Worm (Caenorhabditis elegans) whole organism, L4 larva: ENCODE results near the gene abhd-5.2.

Experiments
- D1046.2 ChIP-seq: fragments of 200-800 bp; sonication (Bioruptor generic); IDR thresholded peaks from 2 replicates; pipeline ENCODE4 v1.3.6; 2022; ENCODE audit warnings: missing genetic modification characterization, missing compliant biosample characterization
- F49E8.2 ChIP-seq: sonication (generic microtip); optimal IDR thresholded peaks from 2 replicates; lab custom pipeline; 2016; ENCODE audit warnings: missing compliant biosample characterization, mild to moderate bottlenecking, missing genetic modification characterization, borderline replicate concordance
- Y105C5A.15 ChIP-seq: fragments of 200-800 bp; sonication (Bioruptor generic); IDR thresholded peaks from 2 replicates; pipeline ENCODE4 v1.3.6; 2022; ENCODE audit warnings: missing genetic modification characterization, missing compliant biosample characterization
- Y75B8A.6 ChIP-seq: fragments of 200-800 bp; sonication (Bioruptor generic); IDR thresholded peaks from 2 replicates; pipeline ENCODE4 v1.3.6; 2022; ENCODE audit warnings: missing genetic modification reagents, missing genetic modification characterization, missing compliant biosample characterization
- ZK337.2 ChIP-seq: fragments of 200-800 bp; sonication (Bioruptor generic); IDR thresholded peaks from 2 replicates; pipeline ENCODE4 v1.3.6; 2022; ENCODE audit warnings: missing genetic modification reagents, missing genetic modification characterization, missing compliant biosample characterization
- ZK546.5 ChIP-seq, 2 experiments: sonication (generic microtip); optimal IDR thresholded peaks; 2 replicates each; lab custom pipeline; 2017; ENCODE audit warnings: missing biosample characterization in 2 of 2, missing genetic modification characterization in 2 of 2
- aha-1 ChIP-seq: fragments of 150-350 bp; peaks from one replicate; lab custom pipeline; 2014; ENCODE audit warnings: missing biosample characterization, missing genetic modification characterization
- ama-1 ChIP-seq: fragments of 150-350 bp; optimal IDR thresholded peaks from 2 replicates; lab custom pipeline; 2014; ENCODE audit warnings: inconsistent platforms, mixed read lengths
- attf-4 ChIP-seq: sonication (generic microtip); optimal IDR thresholded peaks from 3 replicates; lab custom pipeline; 2017; ENCODE audit warnings: missing biosample characterization, missing genetic modification characterization
- ceh-44 ChIP-seq: fragments of 200-800 bp; sonication (Bioruptor generic); IDR thresholded peaks from 2 replicates; pipeline ENCODE4 v1.3.6; 2022; ENCODE audit warnings: missing genetic modification reagents, missing genetic modification characterization, missing compliant biosample characterization
- daf-16 ChIP-seq, 3 experiments: sonication (generic microtip); optimal IDR thresholded peaks; 2 replicates each; lab custom pipeline; 2016 to 2017; ENCODE audit warnings: missing genetic modification characterization in 3 of 3, missing genetic modification reagents in 3 of 3, mild to moderate bottlenecking in 2 of 3, missing compliant biosample characterization in 2 of 3, missing biosample characterization in 1 of 3, moderate library complexity in 1 of 3
- daf-19 ChIP-seq: fragments of 200-800 bp; sonication (Bioruptor generic); conservative IDR thresholded peaks from 2 replicates; pipeline ENCODE4 v1.3.6; 2022; ENCODE audit warnings: missing genetic modification characterization, missing compliant biosample characterization
- dmd-6 ChIP-seq: fragments of 200-800 bp; sonication (Bioruptor generic); IDR thresholded peaks from 2 replicates; pipeline ENCODE4 v1.3.6; 2022; ENCODE audit warnings: missing genetic modification reagents, missing genetic modification characterization, missing compliant biosample characterization
- duxl-1 ChIP-seq: sonication (generic microtip); optimal IDR thresholded peaks from 2 replicates; lab custom pipeline; 2016; ENCODE audit warnings: mild to moderate bottlenecking, missing genetic modification characterization, moderate library complexity, missing compliant biosample characterization; ENCODE audit not compliant: poor library complexity
- dve-1 ChIP-seq: sonication (generic microtip); optimal IDR thresholded peaks from 2 replicates; lab custom pipeline; 2017; ENCODE audit warnings: antibody characterized with exemption, mild to moderate bottlenecking, missing genetic modification characterization, missing compliant biosample characterization; ENCODE audit not compliant: insufficient read depth
- egl-27 ChIP-seq: sonication (generic microtip); optimal IDR thresholded peaks from 3 replicates; lab custom pipeline; 2017; ENCODE audit warnings: missing biosample characterization, missing genetic modification reagents, missing genetic modification characterization
- egl-43 ChIP-seq: fragments of 200-800 bp; sonication (Bioruptor generic); IDR thresholded peaks from 2 replicates; pipeline ENCODE4 v1.3.6; 2022; ENCODE audit warnings: missing genetic modification reagents, missing genetic modification characterization, missing compliant biosample characterization
- gei-8 ChIP-seq: fragments of 200-800 bp; sonication (Bioruptor generic); optimal IDR thresholded peaks from 2 replicates; lab custom pipeline; 2018; ENCODE audit warnings: mild to moderate bottlenecking, missing genetic modification characterization, missing compliant biosample characterization
- hlh-11 ChIP-seq: fragments of 200-800 bp; sonication (Bioruptor generic); optimal IDR thresholded peaks from 2 replicates; lab custom pipeline; 2018; ENCODE audit warnings: mild to moderate bottlenecking, missing genetic modification characterization, missing compliant biosample characterization
- hlh-30 ChIP-seq: sonication (generic microtip); optimal IDR thresholded peaks from 2 replicates; lab custom pipeline; 2017; ENCODE audit warnings: antibody characterized with exemption, mild to moderate bottlenecking, missing genetic modification characterization, missing compliant biosample characterization; ENCODE audit not compliant: insufficient read depth
- lim-7 ChIP-seq: fragments of 200-800 bp; sonication (Bioruptor generic); IDR thresholded peaks from 2 replicates; pipeline ENCODE4 v1.3.6; 2022; ENCODE audit warnings: missing genetic modification characterization, missing compliant biosample characterization
- lin-13 ChIP-seq: fragments of 150-350 bp; optimal IDR thresholded peaks from 2 replicates; lab custom pipeline; 2014; ENCODE audit warnings: missing biosample characterization, missing genetic modification reagents, missing genetic modification characterization
- lin-38 ChIP-seq: fragments of 200-800 bp; sonication (Bioruptor generic); IDR thresholded peaks from 2 replicates; pipeline ENCODE4 v1.3.6; 2022; ENCODE audit warnings: missing genetic modification reagents, missing genetic modification characterization, missing compliant biosample characterization
- lsy-2 ChIP-seq, 2 experiments: fragments of 150-350 bp in 1 of 2; sonication (generic microtip) in 1 of 2; optimal IDR thresholded peaks; 2 replicates each; lab custom pipeline; 2014 to 2017; ENCODE audit warnings: missing biosample characterization in 2 of 2, missing genetic modification characterization in 2 of 2
- mdl-1 ChIP-seq, 2 experiments: fragments of 150-350 bp in 1 of 2; sonication (generic microtip) in 1 of 2; optimal IDR thresholded peaks; 2 replicates each; lab custom pipeline; 2014 to 2017; ENCODE audit warnings: missing biosample characterization in 2 of 2, missing genetic modification characterization in 2 of 2
- mdt-29 ChIP-seq: fragments of 200-800 bp; sonication (Bioruptor generic); IDR thresholded peaks from 2 replicates; pipeline ENCODE4 v1.3.6; 2022; ENCODE audit warnings: missing genetic modification reagents, missing genetic modification characterization, missing compliant biosample characterization
- mep-1 ChIP-seq: fragments of 150-350 bp; sonication (generic microtip); optimal IDR thresholded peaks from 3 replicates; lab custom pipeline; 2014; ENCODE audit warnings: missing biosample characterization, missing genetic modification characterization
- mes-2 ChIP-seq: sonication (generic microtip); optimal IDR thresholded peaks from 2 replicates; lab custom pipeline; 2016; ENCODE audit warnings: missing genotype, mild to moderate bottlenecking, missing genetic modification characterization, missing compliant biosample characterization; ENCODE audit not compliant: poor library complexity, severe bottlenecking
- mxl-3 ChIP-seq: fragments of 200-800 bp; sonication (Bioruptor generic); optimal IDR thresholded peaks from 2 replicates; lab custom pipeline; 2018; ENCODE audit warnings: mild to moderate bottlenecking, missing genetic modification characterization, missing compliant biosample characterization
- nhr-111 ChIP-seq: fragments of 200-800 bp; sonication (Bioruptor generic); optimal IDR thresholded peaks from 2 replicates; lab custom pipeline; 2018; ENCODE audit warnings: mild to moderate bottlenecking, missing genetic modification characterization, missing compliant biosample characterization
- nhr-25 ChIP-seq: sonication (generic microtip); optimal IDR thresholded peaks from 2 replicates; lab custom pipeline; 2017; ENCODE audit warnings: missing genetic modification characterization, mild to moderate bottlenecking, missing compliant biosample characterization, antibody characterized with exemption, moderate library complexity, borderline replicate concordance; ENCODE audit not compliant: insufficient read depth
- nhr-28 ChIP-seq: fragments of 150-350 bp; optimal IDR thresholded peaks from 2 replicates; lab custom pipeline; 2014; ENCODE audit warnings: missing biosample characterization, missing genetic modification characterization
- nhr-41 ChIP-seq: fragments of 200-800 bp; sonication (Bioruptor generic); IDR thresholded peaks from 2 replicates; pipeline ENCODE4 v1.3.6; 2022; ENCODE audit warnings: missing genetic modification reagents, missing genetic modification characterization, missing compliant biosample characterization
- nhr-6 ChIP-seq: fragments of 150-350 bp; optimal IDR thresholded peaks from 2 replicates; lab custom pipeline; 2014; ENCODE audit warnings: missing biosample characterization, missing genetic modification characterization
- nhr-77 ChIP-seq: fragments of 150-350 bp; optimal IDR thresholded peaks from 2 replicates; lab custom pipeline; 2014; ENCODE audit warnings: missing biosample characterization, missing genetic modification characterization
- pha-4 ChIP-seq, 2 experiments: fragments of 150-350 bp in 1 of 2; fragments of 200-800 bp in 1 of 2; sonication (Bioruptor generic) in 1 of 2; IDR thresholded peaks in 1 of 2; optimal IDR thresholded peaks in 1 of 2; 2 replicates each; pipeline versions ENCODE4 v1.3.6 to Lab custom; 2014 to 2022; ENCODE audit warnings: missing genetic modification characterization in 2 of 2, missing genetic modification reagents in 2 of 2, missing biosample characterization in 1 of 2, missing compliant biosample characterization in 1 of 2
- pqm-1 ChIP-seq: sonication (generic microtip); optimal IDR thresholded peaks from 2 replicates; lab custom pipeline; 2017; ENCODE audit warnings: missing biosample characterization, missing genetic modification characterization
- saeg-2 ChIP-seq: fragments of 200-800 bp; sonication (Bioruptor generic); IDR thresholded peaks from 2 replicates; pipeline ENCODE4 v1.3.6; 2022; ENCODE audit warnings: missing genetic modification reagents, missing genetic modification characterization, missing compliant biosample characterization
- spr-1 ChIP-seq: sonication (generic microtip); optimal IDR thresholded peaks from 2 replicates; lab custom pipeline; 2016; ENCODE audit warnings: mild to moderate bottlenecking, missing genetic modification characterization, missing compliant biosample characterization
- zfp-2 ChIP-seq: sonication (generic microtip); optimal IDR thresholded peaks from 2 replicates; lab custom pipeline; 2016; ENCODE audit warnings: mild to moderate bottlenecking, missing genetic modification characterization, missing compliant biosample characterization
- zfp-3 ChIP-seq: fragments of 200-800 bp; sonication (Bioruptor generic); conservative IDR thresholded peaks from 2 replicates; pipeline ENCODE4 v1.3.6; 2022; ENCODE audit warnings: missing genetic modification reagents, missing genetic modification characterization, missing compliant biosample characterization
- zip-2 ChIP-seq: fragments of 150-350 bp; optimal IDR thresholded peaks from 2 replicates; lab custom pipeline; 2014; ENCODE audit warnings: missing biosample characterization, missing genetic modification characterization
- ztf-7 ChIP-seq: fragments of 150-350 bp; optimal IDR thresholded peaks from 2 replicates; lab custom pipeline; 2014; ENCODE audit warnings: missing biosample characterization, missing genetic modification characterization

The abhd-5.2 gene

DNA sequence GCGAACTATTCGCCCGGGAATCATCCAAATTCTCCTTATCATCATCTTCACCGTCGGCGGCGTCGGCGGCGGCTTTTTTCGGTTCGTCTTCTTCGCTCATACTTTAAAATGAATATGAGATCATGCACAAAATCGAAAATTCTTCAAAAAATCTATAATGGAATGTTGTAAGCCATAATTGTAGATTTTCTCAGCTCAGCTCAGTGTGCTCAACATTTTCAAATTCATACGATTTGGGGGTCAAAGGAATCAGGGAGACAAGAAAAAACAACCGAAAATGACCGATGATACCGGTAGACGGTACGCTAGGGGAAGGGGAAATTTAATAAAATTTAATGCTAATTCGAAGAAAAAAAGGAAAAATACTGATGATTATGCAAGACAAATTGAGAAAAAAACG lies 25.9 kb upstream of the abhd-5.2 start, which contains the start of gene ccep-97:
Gene ccep-97, minus strand, starts transcription at position 101 of the 400 bp plus-strand sequence.
- TF ChIP-seq hlh-11 (tag; lab: Kevin White, UChicago) (no peak), lim-7 (GFP tag; lab: Robert Waterston, UW) (0 out of 2 replicates have a peak, but pooled peaks have one; percentile 55), nhr-28 (tag; lab: Kevin White, UChicago) (peak; percentile 20), egl-27 (no peak), ama-1 (lab: Kevin White, UChicago) (peak; percentile 49), pha-4 (GFP tag; IDR thresholded peaks at IDR 0.05; lab: Robert Waterston, UW) (peak; percentile 17; the same call in 1 of the 2 replicates), pha-4 (tag; optimal IDR thresholded peaks at IDR 0.05; lab: Kevin White, UChicago) (no peak)

DNA sequence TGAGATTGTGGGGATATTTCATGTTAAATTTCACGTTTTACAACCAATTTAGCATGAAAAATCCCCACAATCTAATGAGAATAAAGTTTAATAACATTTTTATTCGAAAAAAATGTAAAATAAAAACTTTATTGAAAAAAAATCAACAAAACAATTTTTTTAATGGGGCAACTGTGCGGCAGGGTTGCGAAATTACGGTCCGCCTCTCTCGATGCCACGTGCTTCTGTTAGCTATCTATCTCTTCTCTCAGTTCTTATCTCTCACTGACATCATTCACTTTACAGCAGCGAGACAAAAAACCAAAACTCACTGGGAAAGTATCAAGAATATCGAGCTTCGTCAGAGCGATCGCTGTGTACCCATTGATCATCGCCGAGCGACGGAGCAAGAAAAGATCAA lies 23.9 kb upstream of the abhd-5.2 start:
- TF ChIP-seq dmd-6, result no peak
- TF ChIP-seq zfp-2 (tag; lab: Kevin White, UChicago), result no peak
- peak; percentile 58 for TF ChIP-seq hlh-11 (tag; lab: Kevin White, UChicago)
- no peak for TF ChIP-seq ZK546.5 (tag; optimal IDR thresholded peaks at IDR 0.05; lab: Kevin White, UChicago)
- TF ChIP-seq mes-2 (tag; lab: Kevin White, UChicago), result peak; percentile 43
- peak; percentile 30 for TF ChIP-seq nhr-77 (tag; lab: Kevin White, UChicago)
- peak; percentile 18 for TF ChIP-seq lin-13 (GFP tag; lab: Kevin White, UChicago)
- peak in 1 of 2 experiments; percentile 70 for TF ChIP-seq mdl-1 (tag; optimal IDR thresholded peaks at IDR 0.05; lab: Kevin White, UChicago)
- no peak for TF ChIP-seq ztf-7 (tag; lab: Kevin White, UChicago)
- TF ChIP-seq dve-1 (tag; lab: Kevin White, UChicago), result peak; percentile 51
- no peak for TF ChIP-seq ama-1 (lab: Kevin White, UChicago)
- peak in 1 of 2 experiments; percentile 14 for TF ChIP-seq lsy-2 (tag; optimal IDR thresholded peaks at IDR 0.05; lab: Kevin White, UChicago)
- TF ChIP-seq egl-27, result no peak
- TF ChIP-seq egl-43 (GFP tag; lab: Robert Waterston, UW), result no peak
- TF ChIP-seq aha-1 (tag; lab: Kevin White, UChicago), result peak; percentile 57
- TF ChIP-seq pqm-1, result no peak
- no peak for TF ChIP-seq attf-4 (tag; lab: Kevin White, UChicago)
- TF ChIP-seq mxl-3 (GFP tag; lab: Kevin White, UChicago), result peak; percentile 80
- no peak for TF ChIP-seq zip-2 (tag; lab: Kevin White, UChicago)
- no peak for TF ChIP-seq nhr-6 (tag; lab: Kevin White, UChicago)
- TF ChIP-seq ceh-44 (GFP tag; lab: Robert Waterston, UW), result no peak
- no peak for TF ChIP-seq Y105C5A.15 (GFP tag; lab: Robert Waterston, UW)
- no peak for TF ChIP-seq F49E8.2 (tag; lab: Kevin White, UChicago)
- TF ChIP-seq mep-1 (tag; lab: Kevin White, UChicago), result peak; percentile 18
- no peak for TF ChIP-seq ZK337.2 (GFP tag; lab: Robert Waterston, UW)
- TF ChIP-seq Y75B8A.6 (GFP tag; lab: Robert Waterston, UW), result no peak
- peak; percentile 75 for TF ChIP-seq hlh-30 (tag; lab: Kevin White, UChicago)
- peak; percentile 25 for TF ChIP-seq nhr-28 (tag; lab: Kevin White, UChicago)

DNA sequence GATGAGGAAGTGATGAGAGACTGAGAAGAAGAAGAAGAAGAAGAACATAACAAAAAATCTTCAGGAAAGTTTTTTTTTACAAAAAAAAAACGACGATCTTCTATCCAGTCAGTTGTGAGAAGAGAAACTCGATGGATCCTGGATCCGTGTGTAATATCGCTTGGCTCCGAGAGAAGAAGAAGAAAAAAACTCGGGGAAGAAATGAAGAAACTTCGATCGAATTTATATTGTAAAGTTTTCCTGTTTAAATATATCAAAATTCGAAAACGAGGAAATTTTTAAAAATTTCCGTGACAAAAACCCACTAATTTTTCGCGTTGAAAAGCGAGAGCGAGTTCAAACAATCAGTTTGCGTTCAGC lies 21.2 kb upstream of the abhd-5.2 start, which contains the start of gene adss-1:
Gene adss-1, minus strand, starts transcription at position 101 of the 360 bp plus-strand sequence.
- no peak for TF ChIP-seq attf-4 (tag; lab: Kevin White, UChicago)
- TF ChIP-seq gei-8 (GFP tag; lab: Kevin White, UChicago), result no peak
- no peak for TF ChIP-seq D1046.2 (GFP tag; lab: Robert Waterston, UW)
- no peak for TF ChIP-seq mdt-29 (GFP tag; lab: Robert Waterston, UW)
- no peak for TF ChIP-seq duxl-1 (tag; lab: Kevin White, UChicago)
- TF ChIP-seq lin-38, result no peak
- TF ChIP-seq nhr-41 (GFP tag; lab: Robert Waterston, UW), result no peak
- no peak for TF ChIP-seq saeg-2 (GFP tag; lab: Robert Waterston, UW)
- TF ChIP-seq nhr-111 (GFP tag; lab: Kevin White, UChicago), result no peak
- no peak for TF ChIP-seq zfp-3 (GFP tag; lab: Robert Waterston, UW)
- no peak for TF ChIP-seq nhr-25 (tag; lab: Kevin White, UChicago)
- no peak for TF ChIP-seq daf-16 (GFP tag; optimal IDR thresholded peaks at IDR 0.05; lab: Kevin White, UChicago)
- TF ChIP-seq daf-16 (tag; optimal IDR thresholded peaks at IDR 0.05; lab: Kevin White, UChicago), result no peak
- TF ChIP-seq daf-19 (GFP tag; lab: Robert Waterston, UW), result no peak
- TF ChIP-seq spr-1 (tag; lab: Kevin White, UChicago), result no peak
- TF ChIP-seq, all 104 proteins: peak for 0
